Fruit fly (Drosophila melanogaster): ENCODE measurements around the gene CG44869.

- no peak for TF ChIP-seq insv (optimal IDR thresholded peaks at IDR 0.05)
- TF ChIP-seq psq (optimal IDR thresholded peaks at IDR 0.05) = no peak
- no peak for TF ChIP-seq h (optimal IDR thresholded peaks at IDR 0.05)
- TF ChIP-seq Sin3A (optimal IDR thresholded peaks at IDR 0.05) = no peak
Measured at dm6 chr2L:15463515-15463914, 45.4 kb upstream of the CG44869 start.
